Fruit fly (Drosophila melanogaster): Measurements from ENCODE around the gene CG7606.

DNA sequence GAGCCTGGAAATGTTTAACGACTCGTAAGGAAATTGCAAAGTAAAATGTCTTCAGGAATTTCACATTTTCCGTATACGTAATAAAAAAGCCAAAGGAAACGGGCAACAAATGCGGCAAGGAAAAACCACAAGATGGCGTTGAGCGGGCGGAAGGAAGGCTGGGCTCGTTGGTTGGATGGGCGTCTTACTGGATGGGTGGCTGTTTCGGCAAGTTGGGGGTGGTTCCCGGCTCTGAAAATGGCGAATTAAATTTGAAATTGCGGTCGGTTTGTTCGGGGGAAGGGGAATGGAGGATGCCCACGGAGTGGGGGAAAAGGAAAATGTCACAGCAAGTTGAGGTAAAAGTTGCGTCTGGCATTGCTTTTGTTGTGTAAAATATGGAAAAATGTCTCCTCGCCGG is 3.4 kb downstream of the CG7606 start:
- no peak for TF ChIP-seq psq (GFP tag; optimal IDR thresholded peaks at IDR 0.05)
- TF ChIP-seq h (GFP tag; optimal IDR thresholded peaks at IDR 0.05), result no peak
- no peak for TF ChIP-seq sage (GFP tag; optimal IDR thresholded peaks at IDR 0.05)
- no peak for TF ChIP-seq Jra (GFP tag; optimal IDR thresholded peaks at IDR 0.05)
- no peak for TF ChIP-seq Rel (GFP tag; optimal IDR thresholded peaks at IDR 0.05)
- TF ChIP-seq Rel (tag; optimal IDR thresholded peaks at IDR 0.05), result no peak
- TF ChIP-seq Dfd (GFP tag; optimal IDR thresholded peaks at IDR 0.05), result no peak
- TF ChIP-seq dmrt93B (GFP tag; optimal IDR thresholded peaks at IDR 0.05), result no peak
- TF ChIP-seq br (GFP tag; optimal IDR thresholded peaks at IDR 0.05), result no peak
